Worm (Caenorhabditis elegans): ENCODE results near the gene C17E7.9.

- TF ChIP-seq pag-3 (tag; optimal IDR thresholded peaks at IDR 0.05; ENCODE audit: borderline replicate concordance, insufficient read depth) (no peak), fkh-10 (GFP tag; optimal IDR thresholded peaks at IDR 0.05) (no peak), hlh-4 (tag; optimal IDR thresholded peaks at IDR 0.05) (no peak), ama-1 (optimal IDR thresholded peaks at IDR 0.05) (no peak), elt-3 (tag; optimal IDR thresholded peaks at IDR 0.05) (no peak), zag-1 (tag; optimal IDR thresholded peaks at IDR 0.05) (no peak)
Measured at ce11 chrV:3851760-3852159, 38.9 kb downstream of the C17E7.9 start.
